Fruit fly (Drosophila melanogaster) whole organism, prepupa: ENCODE results near the gene CG13024.
A peak's percentile ranks its signal among the peaks of the same experiment; 100 is the strongest.

Source experiments
- Blimp-1 ChIP-seq: fragments of 200-800 bp; sonication (Bioruptor generic); optimal IDR thresholded peaks from 3 replicates; lab custom pipeline; 2017; ENCODE audit warnings: missing biosample characterization, missing genetic modification characterization, mild to moderate bottlenecking, moderate library complexity, missing genetic modification reagents
- CG10631 ChIP-seq: fragments of 200-800 bp; sonication (Bioruptor generic); optimal IDR thresholded peaks from 2 replicates; lab custom pipeline; 2016; ENCODE audit warnings: missing biosample characterization, missing genetic modification characterization
- CG10669 ChIP-seq: fragments of 200-800 bp; sonication (Bioruptor generic); optimal IDR thresholded peaks from 3 replicates; lab custom pipeline; 2018; ENCODE audit warnings: missing biosample characterization, mild to moderate bottlenecking, missing genetic modification characterization, moderate library complexity
- CG11294 ChIP-seq: fragments of 200-800 bp; sonication (Bioruptor generic); IDR thresholded peaks from 2 replicates; pipeline ENCODE4 v1.3.6; 2022; ENCODE audit warnings: missing biosample characterization, missing genetic modification characterization
- CG11762 ChIP-seq: fragments of 200-800 bp; sonication (Bioruptor generic); optimal IDR thresholded peaks from 3 replicates; lab custom pipeline; 2016; ENCODE audit warnings: missing biosample characterization, missing genetic modification characterization; ENCODE audit not compliant: insufficient read depth
- CG11902 ChIP-seq: fragments of 200-800 bp; sonication (Bioruptor generic); optimal IDR thresholded peaks from 3 replicates; lab custom pipeline; 2016; ENCODE audit warnings: missing biosample characterization, missing genetic modification characterization
- CG15336 ChIP-seq: fragments of 200-800 bp; sonication (Bioruptor generic); IDR thresholded peaks from 2 replicates; pipeline ENCODE4 v1.3.6; 2022; ENCODE audit warnings: missing biosample characterization, missing genetic modification characterization
- CG3032 ChIP-seq: fragments of 200-800 bp; optimal IDR thresholded peaks from 2 replicates; lab custom pipeline; 2019; ENCODE audit warnings: missing biosample characterization, mild to moderate bottlenecking, missing genetic modification characterization, moderate library complexity
- CG32006 ChIP-seq: fragments of 200-800 bp; sonication (Bioruptor generic); optimal IDR thresholded peaks from 3 replicates; lab custom pipeline; 2017; ENCODE audit warnings: missing biosample characterization, mild to moderate bottlenecking, missing genetic modification characterization
- CG34406 ChIP-seq: fragments of 200-800 bp; sonication (Bioruptor generic); optimal IDR thresholded peaks from 3 replicates; lab custom pipeline; 2016; ENCODE audit warnings: missing biosample characterization, missing genetic modification characterization
- CG3919 ChIP-seq: fragments of 200-800 bp; sonication (Bioruptor generic); optimal IDR thresholded peaks from 3 replicates; lab custom pipeline; 2016; ENCODE audit warnings: missing biosample characterization, missing genetic modification characterization
- CG6276 ChIP-seq: fragments of 200-800 bp; sonication (Bioruptor generic); optimal IDR thresholded peaks from 2 replicates; lab custom pipeline; 2017; ENCODE audit warnings: missing biosample characterization, mild to moderate bottlenecking, missing genetic modification characterization
- CG6792 ChIP-seq: fragments of 200-800 bp; sonication (Bioruptor generic); optimal IDR thresholded peaks from 3 replicates; lab custom pipeline; 2016; ENCODE audit warnings: missing biosample characterization, missing genetic modification characterization
- CG6808 ChIP-seq: fragments of 200-800 bp; sonication (Bioruptor generic); optimal IDR thresholded peaks from 3 replicates; lab custom pipeline; 2017; ENCODE audit warnings: missing biosample characterization, missing genetic modification characterization, mild to moderate bottlenecking, moderate library complexity, missing genetic modification reagents
- CG6854 ChIP-seq: fragments of 200-800 bp; sonication (Bioruptor generic); optimal IDR thresholded peaks from 2 replicates; lab custom pipeline; 2017; ENCODE audit warnings: missing biosample characterization, mild to moderate bottlenecking, missing genetic modification characterization
- CG7368 ChIP-seq: fragments of 200-800 bp; sonication (Bioruptor generic); optimal IDR thresholded peaks from 3 replicates; lab custom pipeline; 2016; ENCODE audit warnings: missing biosample characterization, missing genetic modification characterization
- CG8319 ChIP-seq: fragments of 200-800 bp; sonication (Bioruptor generic); optimal IDR thresholded peaks from 3 replicates; lab custom pipeline; 2016; ENCODE audit warnings: missing biosample characterization, missing genetic modification characterization
- CG9139 ChIP-seq: fragments of 200-800 bp; sonication (Bioruptor generic); optimal IDR thresholded peaks from 3 replicates; lab custom pipeline; 2017; ENCODE audit warnings: missing biosample characterization, mild to moderate bottlenecking, missing genetic modification characterization
- Eip75B ChIP-seq: fragments of 200-800 bp; sonication (Bioruptor generic); optimal IDR thresholded peaks from 3 replicates; lab custom pipeline; 2016; ENCODE audit warnings: missing biosample characterization, missing genetic modification characterization
- Eip93F ChIP-seq: fragments of 200-800 bp; sonication (Bioruptor generic); optimal IDR thresholded peaks from 2 replicates; lab custom pipeline; 2016; ENCODE audit warnings: missing biosample characterization, mild to moderate bottlenecking, missing genetic modification characterization
- Ets21C ChIP-seq: fragments of 200-800 bp; sonication (Bioruptor generic); optimal IDR thresholded peaks from 3 replicates; lab custom pipeline; 2016; ENCODE audit warnings: missing biosample characterization, missing genetic modification characterization
- Ets96B ChIP-seq: fragments of 200-800 bp; optimal IDR thresholded peaks from 2 replicates; lab custom pipeline; 2019; ENCODE audit warnings: missing biosample characterization, mild to moderate bottlenecking, missing genetic modification characterization, moderate library complexity
- Hr38 ChIP-seq: sonication (Bioruptor generic); optimal IDR thresholded peaks from 2 replicates; lab custom pipeline; 2016; ENCODE audit warnings: missing biosample characterization, missing genetic modification characterization
- Hr39 ChIP-seq: fragments of 200-800 bp; sonication (Bioruptor generic); optimal IDR thresholded peaks from 2 replicates; lab custom pipeline; 2016; ENCODE audit warnings: missing biosample characterization, missing genetic modification characterization
- Hr4 ChIP-seq: fragments of 200-800 bp; sonication (Bioruptor generic); optimal IDR thresholded peaks from 3 replicates; lab custom pipeline; 2016; ENCODE audit warnings: missing biosample characterization, missing genetic modification characterization
- Lpt ChIP-seq: fragments of 200-800 bp; sonication (Bioruptor generic); optimal IDR thresholded peaks from 3 replicates; lab custom pipeline; 2016; ENCODE audit warnings: missing biosample characterization, missing genetic modification characterization
- Met ChIP-seq: fragments of 200-800 bp; sonication (Bioruptor generic); optimal IDR thresholded peaks from 3 replicates; lab custom pipeline; 2016; ENCODE audit warnings: missing biosample characterization, missing genetic modification characterization
- OdsH ChIP-seq: fragments of 200-800 bp; sonication (Bioruptor generic); optimal IDR thresholded peaks from 3 replicates; lab custom pipeline; 2016; ENCODE audit warnings: missing biosample characterization, missing genetic modification characterization
- Smox ChIP-seq: fragments of 200-800 bp; sonication (Bioruptor generic); optimal IDR thresholded peaks from 3 replicates; lab custom pipeline; 2016; ENCODE audit warnings: missing biosample characterization, missing genetic modification characterization
- Sox14 ChIP-seq: fragments of 200-800 bp; sonication (Bioruptor generic); optimal IDR thresholded peaks from 3 replicates; lab custom pipeline; 2016; ENCODE audit warnings: missing biosample characterization, missing genetic modification characterization
- Sox15 ChIP-seq: fragments of 200-800 bp; sonication (Bioruptor generic); optimal IDR thresholded peaks from 3 replicates; lab custom pipeline; 2016; ENCODE audit warnings: missing biosample characterization, missing genetic modification characterization
- achi ChIP-seq: fragments of 200-800 bp; sonication (Bioruptor generic); optimal IDR thresholded peaks from 3 replicates; lab custom pipeline; 2016; ENCODE audit warnings: missing biosample characterization, missing genetic modification characterization
- acj6 ChIP-seq: fragments of 200-800 bp; sonication (Bioruptor generic); optimal IDR thresholded peaks from 3 replicates; lab custom pipeline; 2016; ENCODE audit warnings: missing biosample characterization, missing genetic modification characterization
- cyc ChIP-seq: fragments of 200-800 bp; sonication (Bioruptor generic); optimal IDR thresholded peaks from 3 replicates; lab custom pipeline; 2016; ENCODE audit warnings: missing biosample characterization, missing genetic modification characterization
- dac ChIP-seq: fragments of 200-800 bp; sonication (Bioruptor generic); optimal IDR thresholded peaks from 2 replicates; lab custom pipeline; 2017; ENCODE audit warnings: missing biosample characterization, mild to moderate bottlenecking, missing genetic modification characterization
- dsx ChIP-seq: fragments of 200-800 bp; optimal IDR thresholded peaks from 3 replicates; lab custom pipeline; 2019; ENCODE audit warnings: missing biosample characterization, mild to moderate bottlenecking, missing genetic modification characterization, moderate library complexity; ENCODE audit not compliant: poor library complexity, severe bottlenecking
- esn ChIP-seq: fragments of 200-800 bp; sonication (Bioruptor generic); optimal IDR thresholded peaks from 2 replicates; lab custom pipeline; 2016; ENCODE audit warnings: missing biosample characterization, mild to moderate bottlenecking, missing genetic modification characterization, moderate library complexity
- fd59A ChIP-seq: fragments of 200-800 bp; sonication (Bioruptor generic); optimal IDR thresholded peaks from 2 replicates; lab custom pipeline; 2017; ENCODE audit warnings: missing biosample characterization, mild to moderate bottlenecking, missing genetic modification characterization, missing genetic modification reagents
- fd85E ChIP-seq: fragments of 200-800 bp; sonication (Bioruptor generic); optimal IDR thresholded peaks from 3 replicates; lab custom pipeline; 2016; ENCODE audit warnings: missing biosample characterization, missing genetic modification characterization
- fkh ChIP-seq: fragments of 200-800 bp; sonication (Bioruptor generic); optimal IDR thresholded peaks from 3 replicates; lab custom pipeline; 2017; ENCODE audit warnings: missing biosample characterization, mild to moderate bottlenecking, missing genetic modification characterization, moderate library complexity
- net ChIP-seq: fragments of 200-800 bp; sonication (Bioruptor generic); optimal IDR thresholded peaks from 3 replicates; lab custom pipeline; 2016; ENCODE audit warnings: missing biosample characterization, missing genetic modification characterization
- pdm3 ChIP-seq: fragments of 200-800 bp; sonication (Bioruptor generic); optimal IDR thresholded peaks from 3 replicates; lab custom pipeline; 2016; ENCODE audit warnings: missing biosample characterization, missing genetic modification characterization
- salr ChIP-seq, 2 experiments: fragments of 200-800 bp; sonication (Bioruptor generic); optimal IDR thresholded peaks; 3 replicates each; lab custom pipeline; 2016 to 2018; ENCODE audit warnings: missing biosample characterization in 2 of 2, missing genetic modification characterization in 2 of 2, mild to moderate bottlenecking in 1 of 2
- ss ChIP-seq, 2 experiments: fragments of 200-800 bp; sonication (Bioruptor generic); optimal IDR thresholded peaks; 2 replicates in 1 of 2; 3 replicates in 1 of 2; lab custom pipeline; 2017 to 2018; ENCODE audit warnings: mild to moderate bottlenecking in 2 of 2, missing biosample characterization in 2 of 2, missing genetic modification characterization in 2 of 2, moderate library complexity in 1 of 2
- svp ChIP-seq: fragments of 200-800 bp; sonication (Bioruptor generic); peaks from one replicate; lab custom pipeline; 2016; ENCODE audit warnings: missing biosample characterization, missing genetic modification characterization
- topi ChIP-seq: fragments of 200-800 bp; sonication (Bioruptor generic); optimal IDR thresholded peaks from 3 replicates; lab custom pipeline; 2016; ENCODE audit warnings: missing biosample characterization, missing genetic modification characterization
- vri ChIP-seq: fragments of 200-800 bp; sonication (Bioruptor generic); optimal IDR thresholded peaks from 3 replicates; lab custom pipeline; 2016; ENCODE audit warnings: missing biosample characterization, mild to moderate bottlenecking, missing genetic modification characterization

CG13024 gene

DNA sequence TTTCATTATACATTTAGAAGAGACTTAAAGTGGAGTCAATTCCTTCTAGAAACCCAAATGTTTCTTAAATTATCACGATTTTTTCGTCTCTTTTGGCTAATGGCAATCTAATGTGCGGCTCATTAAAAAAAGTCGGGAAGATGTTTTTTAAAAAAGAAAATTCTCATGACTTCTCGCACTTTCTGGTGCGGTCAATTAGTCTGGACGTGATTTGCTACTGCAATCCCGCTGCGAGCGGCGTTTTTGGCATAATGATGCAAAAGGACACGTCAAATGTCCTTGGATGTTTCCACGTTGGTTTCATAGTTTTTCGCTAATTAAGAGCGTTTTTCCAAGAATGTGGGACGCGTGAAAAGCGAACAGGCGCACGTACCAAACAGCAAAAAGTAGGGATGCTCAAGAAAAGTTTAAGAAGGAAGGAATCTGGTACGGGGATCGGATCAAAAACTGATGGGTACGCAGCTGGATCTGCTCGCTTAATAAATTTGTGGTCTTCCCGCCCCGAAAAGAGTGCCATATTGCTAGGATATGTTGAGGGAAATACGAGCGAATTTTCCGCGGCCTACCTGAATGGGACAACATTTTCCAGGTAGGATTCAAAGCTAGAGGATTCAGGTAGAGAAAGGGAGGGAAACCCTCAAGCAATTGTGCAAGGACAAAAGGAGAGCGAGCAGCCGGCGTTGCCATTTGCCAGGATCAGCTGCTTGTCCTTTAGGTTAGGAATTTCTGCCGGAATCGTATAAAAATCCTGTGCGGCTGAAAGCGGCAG lies 55.9 kb downstream of the CG13024 start:
- TF ChIP-seq net (no peak), CG34406 (no peak), Smox (GFP tag; lab: Kevin White, UChicago) (no peak), Hr4 (GFP tag; lab: Kevin White, UChicago) (no peak), Ets96B (tag; lab: Kevin White, UChicago) (no peak), Blimp-1 (GFP tag; lab: Kevin White, UChicago) (no peak), topi (GFP tag; lab: Kevin White, UChicago) (no peak), CG6792 (GFP tag; lab: Kevin White, UChicago) (no peak), salr (GFP tag; optimal IDR thresholded peaks at IDR 0.05; lab: Kevin White, UChicago) (no peak), svp (GFP tag; lab: Kevin White, UChicago) (no peak), CG7368 (GFP tag; lab: Kevin White, UChicago) (no peak), acj6 (GFP tag; lab: Kevin White, UChicago) (no peak), CG6808 (GFP tag; lab: Kevin White, UChicago) (no peak), achi (GFP tag; lab: Kevin White, UChicago) (no peak)
- TF ChIP-seq, all 60 proteins: peak for 0

DNA sequence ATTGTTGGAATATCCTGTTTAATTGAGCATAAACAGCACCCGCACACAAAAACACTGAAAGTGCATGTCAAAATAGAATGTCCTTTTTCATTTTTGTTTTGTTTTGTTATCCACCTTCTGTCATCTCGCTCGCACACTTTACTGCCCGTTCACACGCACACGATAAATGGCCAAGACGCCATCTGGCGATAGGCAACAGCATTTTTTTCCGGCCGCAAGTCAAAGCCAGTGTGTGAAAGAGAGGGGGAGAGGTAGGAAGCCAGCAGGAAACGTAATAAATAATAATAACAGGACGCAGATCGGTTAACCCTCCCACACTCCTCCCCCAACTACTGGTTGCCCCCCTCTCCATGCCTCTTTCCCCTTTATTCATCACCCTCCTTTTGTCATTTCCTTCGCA lies 59.0 kb downstream of the CG13024 start:
- TF ChIP-seq Sox15, result no peak
- no peak for TF ChIP-seq Eip93F (GFP tag; lab: Kevin White, UChicago)
- TF ChIP-seq salr (GFP tag; optimal IDR thresholded peaks at IDR 0.05; lab: Kevin White, UChicago), result peak in 1 of 2 experiments; percentile 46
- no peak for TF ChIP-seq cyc (GFP tag; lab: Kevin White, UChicago)
- TF ChIP-seq CG10669 (GFP tag; lab: Kevin White, UChicago), result peak; percentile 2
- no peak for TF ChIP-seq CG32006 (GFP tag; lab: Kevin White, UChicago)
- no peak for TF ChIP-seq CG11294 (GFP tag; lab: Robert Waterston, UW)
- no peak for TF ChIP-seq fd85E
- peak; percentile 32 for TF ChIP-seq Met
- no peak for TF ChIP-seq Hr39 (GFP tag; lab: Kevin White, UChicago)
- TF ChIP-seq topi (GFP tag; lab: Kevin White, UChicago), result no peak
- peak; percentile 54 for TF ChIP-seq CG3919
- peak; percentile 23 for TF ChIP-seq CG6854 (GFP tag; lab: Kevin White, UChicago)
- TF ChIP-seq dsx (GFP tag; lab: Kevin White, UChicago), result peak; percentile 19
- no peak for TF ChIP-seq dac (GFP tag; lab: Kevin White, UChicago)
- TF ChIP-seq fkh (GFP tag; lab: Kevin White, UChicago), result no peak
- peak; percentile 4 for TF ChIP-seq CG6792 (GFP tag; lab: Kevin White, UChicago)
- TF ChIP-seq Sox14 (GFP tag; lab: Kevin White, UChicago), result no peak
- TF ChIP-seq pdm3 (GFP tag; lab: Kevin White, UChicago), result no peak
- TF ChIP-seq Eip75B (GFP tag; lab: Kevin White, UChicago), result no peak
- no peak for TF ChIP-seq CG11762 (GFP tag; lab: Kevin White, UChicago)
- TF ChIP-seq CG8319, result no peak
- no peak for TF ChIP-seq CG11902 (GFP tag; lab: Kevin White, UChicago)
- peak; percentile 74 to 88 for TF ChIP-seq ss (GFP tag; optimal IDR thresholded peaks at IDR 0.05; lab: Kevin White, UChicago)
- no peak for TF ChIP-seq OdsH (GFP tag; lab: Kevin White, UChicago)
- TF ChIP-seq Lpt (GFP tag; lab: Kevin White, UChicago), result no peak
- TF ChIP-seq svp (GFP tag; lab: Kevin White, UChicago), result no peak
- TF ChIP-seq net, result no peak
- TF ChIP-seq CG15336 (GFP tag; lab: Robert Waterston, UW), result 0 out of 2 replicates have a peak, but pooled peaks have one; percentile 7
- peak; percentile 2 for TF ChIP-seq CG6276 (GFP tag; lab: Kevin White, UChicago)
- TF ChIP-seq Hr38 (GFP tag; lab: Kevin White, UChicago), result no peak
- peak; percentile 48 for TF ChIP-seq CG9139 (GFP tag; lab: Kevin White, UChicago)
- no peak for TF ChIP-seq vri
- TF ChIP-seq Ets21C (GFP tag; lab: Kevin White, UChicago), result no peak
- no peak for TF ChIP-seq CG34406
- no peak for TF ChIP-seq CG10631 (GFP tag; lab: Kevin White, UChicago)
- no peak for TF ChIP-seq CG3032 (tag; lab: Kevin White, UChicago)
- TF ChIP-seq Smox (GFP tag; lab: Kevin White, UChicago), result no peak
- TF ChIP-seq CG6808 (GFP tag; lab: Kevin White, UChicago), result peak; percentile 60
- no peak for TF ChIP-seq Ets96B (tag; lab: Kevin White, UChicago)
- TF ChIP-seq esn, result no peak
- TF ChIP-seq fd59A (GFP tag; lab: Kevin White, UChicago), result no peak
- TF ChIP-seq achi (GFP tag; lab: Kevin White, UChicago), result no peak
